Fruit fly (Drosophila melanogaster) whole organism, embryonic: ENCODE results near the gene CG33723.

ENCODE experiments used
- Bgb ChIP-seq: fragments of 200-800 bp; sonication (Bioruptor generic); IDR thresholded peaks from 2 replicates; pipeline ENCODE4 v1.3.6; 2022; ENCODE audit warnings: missing biosample characterization, missing genetic modification characterization; ENCODE audit not compliant: partially characterized antibody
- Blimp-1 ChIP-seq: fragments of 200-800 bp; sonication (Bioruptor generic); optimal IDR thresholded peaks from 3 replicates; lab custom pipeline; 2018; ENCODE audit warnings: missing biosample characterization, missing genetic modification characterization, mild to moderate bottlenecking, moderate library complexity, missing genetic modification reagents
- CG10366 ChIP-seq: fragments of 200-800 bp; sonication (Bioruptor generic); IDR thresholded peaks from 2 replicates; pipeline ENCODE4 v1.3.6; 2022; ENCODE audit warnings: missing biosample characterization, missing genetic modification characterization
- CG10654 ChIP-seq: fragments of 200-800 bp; sonication (Bioruptor generic); optimal IDR thresholded peaks from 2 replicates; lab custom pipeline; 2016; ENCODE audit warnings: missing biosample characterization, missing genetic modification characterization
- CG11093 ChIP-seq: fragments of 200-800 bp; sonication (Bioruptor generic); IDR thresholded peaks from 3 replicates; pipeline ENCODE4 v1.3.6; 2022; ENCODE audit warnings: missing biosample characterization, missing genetic modification characterization
- CG12071 ChIP-seq: fragments of 200-800 bp; sonication (Bioruptor generic); optimal IDR thresholded peaks from 3 replicates; lab custom pipeline; 2018; ENCODE audit warnings: missing biosample characterization, mild to moderate bottlenecking, missing genetic modification characterization
- CG12659 ChIP-seq: fragments of 200-800 bp; sonication (Bioruptor generic); optimal IDR thresholded peaks from 3 replicates; lab custom pipeline; 2017; ENCODE audit warnings: mild to moderate bottlenecking, missing biosample characterization, missing genetic modification reagents, missing genetic modification characterization
- CG13894 ChIP-seq: fragments of 200-800 bp; sonication (Bioruptor generic); optimal IDR thresholded peaks from 3 replicates; lab custom pipeline; 2018; ENCODE audit warnings: missing biosample characterization, mild to moderate bottlenecking, missing genetic modification characterization, moderate library complexity
- CG14014 ChIP-seq: fragments of 200-800 bp; sonication (Bioruptor generic); IDR thresholded peaks from 2 replicates; pipeline ENCODE4 v1.3.6; 2022; ENCODE audit warnings: missing biosample characterization, missing genetic modification characterization
- CG15479 ChIP-seq: fragments of 200-800 bp; sonication (Bioruptor generic); optimal IDR thresholded peaks from 3 replicates; lab custom pipeline; 2019; ENCODE audit warnings: missing biosample characterization, mild to moderate bottlenecking, missing genetic modification characterization, moderate library complexity
- CG16813 ChIP-seq: fragments of 200-800 bp; sonication (Bioruptor generic); IDR thresholded peaks from 3 replicates; pipeline ENCODE4 v1.3.6; 2022; ENCODE audit warnings: missing biosample characterization, missing genetic modification characterization; ENCODE audit not compliant: partially characterized antibody
- CG17361 ChIP-seq: fragments of 200-800 bp; sonication (Bioruptor generic); IDR thresholded peaks from 3 replicates; pipeline ENCODE4 v1.3.6; 2022; ENCODE audit warnings: missing biosample characterization, missing genetic modification characterization
- CG17829 ChIP-seq: fragments of 200-800 bp; optimal IDR thresholded peaks from 2 replicates; lab custom pipeline; 2019; ENCODE audit warnings: missing biosample characterization, mild to moderate bottlenecking, missing genetic modification characterization, moderate library complexity
- CG18476 ChIP-seq: fragments of 200-800 bp; sonication (Bioruptor generic); optimal IDR thresholded peaks from 2 replicates; lab custom pipeline; 2016; ENCODE audit warnings: missing biosample characterization, mild to moderate bottlenecking, missing genetic modification characterization
- CG30403 ChIP-seq: fragments of 200-800 bp; sonication (Bioruptor generic); optimal IDR thresholded peaks from 3 replicates; lab custom pipeline; 2016; ENCODE audit warnings: missing biosample characterization, missing genetic modification characterization
- CG3065 ChIP-seq: fragments of 200-800 bp; sonication (Bioruptor generic); optimal IDR thresholded peaks from 2 replicates; lab custom pipeline; 2016; ENCODE audit warnings: missing biosample characterization, missing genetic modification characterization
- CG33213 ChIP-seq: fragments of 200-800 bp; sonication (Bioruptor generic); optimal IDR thresholded peaks from 3 replicates; lab custom pipeline; 2016; ENCODE audit warnings: missing biosample characterization, missing genetic modification characterization
- CG34422 ChIP-seq: fragments of 200-800 bp; sonication (Bioruptor generic); IDR thresholded peaks from 3 replicates; pipeline ENCODE4 v1.3.6; 2022; ENCODE audit warnings: missing biosample characterization, missing genetic modification characterization
- CG3838 ChIP-seq: fragments of 200-800 bp; sonication (Bioruptor generic); optimal IDR thresholded peaks from 3 replicates; lab custom pipeline; 2016; ENCODE audit warnings: missing biosample characterization, missing genetic modification characterization
- CG3847 ChIP-seq: fragments of 200-800 bp; sonication (Bioruptor generic); IDR thresholded peaks from 2 replicates; pipeline ENCODE4 v1.3.6; 2022; ENCODE audit warnings: missing biosample characterization, missing genetic modification characterization
- CG3995 ChIP-seq: fragments of 200-800 bp; sonication (Bioruptor generic); optimal IDR thresholded peaks from 3 replicates; lab custom pipeline; 2016; ENCODE audit warnings: missing biosample characterization, missing genetic modification characterization
- CG4282 ChIP-seq: fragments of 200-800 bp; sonication (Bioruptor generic); optimal IDR thresholded peaks from 2 replicates; lab custom pipeline; 2016; ENCODE audit warnings: missing biosample characterization, missing genetic modification characterization
- CG43689 ChIP-seq: fragments of 200-800 bp; sonication (Bioruptor generic); IDR thresholded peaks from 2 replicates; pipeline ENCODE4 v1.3.6; 2022; ENCODE audit warnings: missing biosample characterization, missing genetic modification characterization
- CG9727 ChIP-seq: fragments of 200-800 bp; sonication (Bioruptor generic); optimal IDR thresholded peaks from 3 replicates; lab custom pipeline; 2017; ENCODE audit warnings: missing biosample characterization, mild to moderate bottlenecking, missing genetic modification characterization
- CTCF ChIP-seq: fragments of 200-800 bp; sonication (Bioruptor generic); optimal IDR thresholded peaks from 2 replicates; lab custom pipeline; 2017; ENCODE audit warnings: missing biosample characterization, mild to moderate bottlenecking, missing genetic modification characterization, moderate library complexity
- CoRest ChIP-seq: fragments of 200-800 bp; sonication (Bioruptor generic); optimal IDR thresholded peaks from 3 replicates; lab custom pipeline; 2018; ENCODE audit warnings: missing biosample characterization, mild to moderate bottlenecking, missing genetic modification characterization, moderate library complexity
- Dek ChIP-seq: fragments of 200-800 bp; sonication (Bioruptor generic); optimal IDR thresholded peaks from 3 replicates; lab custom pipeline; 2019; ENCODE audit warnings: missing biosample characterization, mild to moderate bottlenecking, missing genetic modification characterization, moderate library complexity
- Dll ChIP-seq: fragments of 200-800 bp; sonication (Bioruptor generic); IDR thresholded peaks from 4 replicates; pipeline ENCODE4 v1.3.6; 2022; ENCODE audit warnings: missing biosample characterization, missing genetic modification characterization; ENCODE audit not compliant: partially characterized antibody
- Fer2 ChIP-seq: fragments of 200-800 bp; sonication (Bioruptor generic); optimal IDR thresholded peaks from 2 replicates; lab custom pipeline; 2018; ENCODE audit warnings: missing biosample characterization, mild to moderate bottlenecking, missing genetic modification characterization, moderate library complexity
- Hr39 ChIP-seq: fragments of >200 bp; optimal IDR thresholded peaks from 2 replicates; lab custom pipeline; 2017
- Mad ChIP-seq: fragments of 200-800 bp; sonication (Bioruptor generic); optimal IDR thresholded peaks from 2 replicates; lab custom pipeline; 2016; ENCODE audit warnings: missing biosample characterization, missing genetic modification characterization
- Mes4 ChIP-seq: fragments of 200-800 bp; sonication (Bioruptor generic); optimal IDR thresholded peaks from 2 replicates; lab custom pipeline; 2016; ENCODE audit warnings: missing biosample characterization, missing genetic modification characterization
- Rfx ChIP-seq: fragments of 200-800 bp; sonication (Bioruptor generic); IDR thresholded peaks from 2 replicates; pipeline ENCODE4 v1.3.6; 2022; ENCODE audit warnings: missing biosample characterization, missing genetic modification characterization
- Taf1 ChIP-seq: fragments of 200-800 bp; sonication (Bioruptor generic); IDR thresholded peaks from 2 replicates; pipeline ENCODE4 v1.3.6; 2022; ENCODE audit warnings: missing biosample characterization, missing genetic modification characterization
- aop ChIP-seq: fragments of 200-800 bp; sonication (Bioruptor generic); IDR thresholded peaks from 2 replicates; pipeline ENCODE4 v1.3.6; 2022; ENCODE audit warnings: missing biosample characterization, missing genetic modification characterization
- ash1 ChIP-seq: fragments of 200-800 bp; sonication (Bioruptor generic); optimal IDR thresholded peaks from 2 replicates; lab custom pipeline; 2018; ENCODE audit warnings: missing biosample characterization, mild to moderate bottlenecking, missing genetic modification characterization
- br ChIP-seq: fragments of >200 bp; optimal IDR thresholded peaks from 2 replicates; lab custom pipeline; 2017
- ci ChIP-seq: fragments of 200-800 bp; sonication (Bioruptor generic); IDR thresholded peaks from 3 replicates; pipeline ENCODE4 v1.3.6; 2022; ENCODE audit warnings: missing biosample characterization, missing genetic modification characterization
- da ChIP-seq: fragments of 200-800 bp; sonication (Bioruptor generic); optimal IDR thresholded peaks from 2 replicates; lab custom pipeline; 2016; ENCODE audit warnings: missing biosample characterization, missing genetic modification characterization
- danr ChIP-seq: fragments of 200-800 bp; sonication (Bioruptor generic); IDR thresholded peaks from 2 replicates; pipeline ENCODE4 v1.3.6; 2022; ENCODE audit warnings: missing biosample characterization, missing genetic modification characterization
- fd3F ChIP-seq: fragments of 200-800 bp; sonication (Bioruptor generic); optimal IDR thresholded peaks from 2 replicates; lab custom pipeline; 2018; ENCODE audit warnings: missing biosample characterization, mild to moderate bottlenecking, missing genetic modification characterization, moderate library complexity
- fd64A ChIP-seq: fragments of 200-800 bp; sonication (Bioruptor generic); optimal IDR thresholded peaks from 3 replicates; lab custom pipeline; 2018; ENCODE audit warnings: missing biosample characterization, mild to moderate bottlenecking, missing genetic modification characterization
- fu2 ChIP-seq: fragments of 200-800 bp; sonication (Bioruptor generic); optimal IDR thresholded peaks from 2 replicates; lab custom pipeline; 2016; ENCODE audit warnings: missing biosample characterization, missing genetic modification characterization
- grn ChIP-seq: fragments of 200-800 bp; sonication (Bioruptor generic); optimal IDR thresholded peaks from 3 replicates; lab custom pipeline; 2017; ENCODE audit warnings: missing biosample characterization, missing genetic modification characterization
- jigr1 ChIP-seq: fragments of 200-800 bp; sonication (Bioruptor generic); IDR thresholded peaks from 3 replicates; pipeline ENCODE4 v1.3.6; 2022; ENCODE audit warnings: missing biosample characterization, missing genetic modification characterization
- mirr ChIP-seq: fragments of 200-800 bp; sonication (Bioruptor generic); optimal IDR thresholded peaks from 3 replicates; lab custom pipeline; 2018; ENCODE audit warnings: missing biosample characterization, mild to moderate bottlenecking, missing genetic modification characterization
- nmo ChIP-seq: fragments of 200-800 bp; sonication (Bioruptor generic); optimal IDR thresholded peaks from 2 replicates; lab custom pipeline; 2018; ENCODE audit warnings: missing biosample characterization, mild to moderate bottlenecking, missing genetic modification characterization, moderate library complexity
- pfk ChIP-seq: fragments of 200-800 bp; sonication (Bioruptor generic); optimal IDR thresholded peaks from 2 replicates; lab custom pipeline; 2018; ENCODE audit warnings: missing biosample characterization, mild to moderate bottlenecking, missing genetic modification characterization, moderate library complexity
- pita ChIP-seq: fragments of 200-800 bp; sonication (Bioruptor generic); optimal IDR thresholded peaks from 2 replicates; lab custom pipeline; 2017; ENCODE audit warnings: missing biosample characterization, mild to moderate bottlenecking, missing genetic modification characterization
- repo ChIP-seq: fragments of 200-800 bp; sonication (Bioruptor generic); optimal IDR thresholded peaks from 2 replicates; lab custom pipeline; 2016; ENCODE audit warnings: missing biosample characterization, missing genetic modification characterization
- wor ChIP-seq: fragments of 200-800 bp; sonication (Bioruptor generic); IDR thresholded peaks from 2 replicates; pipeline ENCODE4 v1.3.6; 2022; ENCODE audit warnings: missing biosample characterization, missing genetic modification characterization

The CG33723 gene

dm6 chr2L:9467392-9467791 lies 26.9 kb upstream of the CG33723 start:
- TF ChIP-seq Hr39 (lab: Kevin White, UChicago) (peak; percentile 96), wor (GFP tag; lab: Robert Waterston, UW) (no peak)

dm6 chr2L:9464455-9465063 lies 24.0 kb upstream of the CG33723 start:
- TF ChIP-seq CTCF (GFP tag; lab: Kevin White, UChicago) (peak; percentile 90), CG15479 (no peak), Bgb (peak; percentile 78), CG10366 (no peak), Mad (GFP tag; lab: Kevin White, UChicago) (no peak), CG17361 (GFP tag; lab: Robert Waterston, UW) (no peak), mirr (GFP tag; lab: Kevin White, UChicago) (no peak), da (no peak), fd64A (no peak), jigr1 (GFP tag; lab: Robert Waterston, UW) (no peak), aop (no peak), CG33213 (GFP tag; lab: Kevin White, UChicago) (no peak), CG12659 (GFP tag; lab: Kevin White, UChicago) (no peak), CG18476 (GFP tag; lab: Kevin White, UChicago) (no peak), Rfx (GFP tag; lab: Robert Waterston, UW) (no peak), pita (GFP tag; lab: Kevin White, UChicago) (no peak), ci (GFP tag; lab: Robert Waterston, UW) (0 out of 3 replicates have a peak, but pooled peaks have one; percentile 17), Fer2 (no peak), CG3995 (GFP tag; lab: Kevin White, UChicago) (no peak), CG16813 (GFP tag; lab: Robert Waterston, UW) (peak; percentile 65), CG9727 (no peak), ash1 (GFP tag; lab: Kevin White, UChicago) (no peak), fu2 (no peak), grn (GFP tag; lab: Kevin White, UChicago) (no peak), repo (no peak), CG3065 (GFP tag; lab: Kevin White, UChicago) (no peak), CG3838 (no peak), danr (GFP tag; lab: Robert Waterston, UW) (no peak), CoRest (tag; lab: Kevin White, UChicago) (no peak), CG43689 (GFP tag; lab: Robert Waterston, UW) (no peak), CG30403 (no peak), CG12071 (GFP tag; lab: Kevin White, UChicago) (no peak), CG11093 (GFP tag; lab: Robert Waterston, UW) (no peak), nmo (GFP tag; lab: Kevin White, UChicago) (no peak), Dek (tag; lab: Kevin White, UChicago) (no peak), CG14014 (GFP tag; lab: Robert Waterston, UW) (no peak), br (no peak), fd3F (GFP tag; lab: Kevin White, UChicago) (no peak), CG17829 (tag; lab: Kevin White, UChicago) (no peak), pfk (GFP tag; lab: Kevin White, UChicago) (no peak), Taf1 (GFP tag; lab: Robert Waterston, UW) (no peak), Mes4 (GFP tag; lab: Kevin White, UChicago) (no peak), CG34422 (no peak), Dll (GFP tag; lab: Robert Waterston, UW) (no peak), CG4282 (GFP tag; lab: Kevin White, UChicago) (no peak), Blimp-1 (GFP tag; lab: Kevin White, UChicago) (no peak), CG10654 (GFP tag; lab: Kevin White, UChicago) (no peak), CG13894 (no peak), CG3847 (GFP tag; lab: Robert Waterston, UW) (no peak)
